Worm (Caenorhabditis elegans) whole organism, mixed stage, embryonic: ENCODE measurements around the gene mam-7.

ENCODE experiments used
- M03D4.4 ChIP-seq: sonication (generic microtip); optimal IDR thresholded peaks from 2 replicates; lab custom pipeline; 2017; ENCODE audit warnings: mild to moderate bottlenecking, missing genetic modification characterization, missing compliant biosample characterization
- elt-1 ChIP-seq: sonication (generic microtip); optimal IDR thresholded peaks from 2 replicates; lab custom pipeline; 2017; ENCODE audit warnings: missing genetic modification characterization, mild to moderate bottlenecking, missing compliant biosample characterization, antibody characterized with exemption, moderate library complexity, borderline replicate concordance; ENCODE audit not compliant: insufficient read depth
- mab-5 ChIP-seq: fragments of 150-350 bp; optimal IDR thresholded peaks from 2 replicates; lab custom pipeline; 2014; ENCODE audit warnings: missing biosample characterization, missing genetic modification characterization
- mep-1 ChIP-seq: fragments of 150-350 bp; optimal IDR thresholded peaks from 2 replicates; lab custom pipeline; 2017; ENCODE audit warnings: missing biosample characterization, missing genetic modification reagents, missing genetic modification characterization, inconsistent platforms
- nhr-28 ChIP-seq: fragments of 150-350 bp; optimal IDR thresholded peaks from 2 replicates; lab custom pipeline; 2014; ENCODE audit warnings: missing biosample characterization, missing genetic modification characterization
- pha-4 ChIP-seq: fragments of 150-350 bp; optimal IDR thresholded peaks from 2 replicates; lab custom pipeline; 2018; ENCODE audit warnings: missing biosample characterization, missing genetic modification reagents, missing genetic modification characterization
- snpc-4 ChIP-seq: fragments of 150-350 bp; optimal IDR thresholded peaks from 2 replicates; lab custom pipeline; 2014; ENCODE audit warnings: missing biosample characterization, missing genetic modification characterization
- unc-39 ChIP-seq: fragments of 150-350 bp; optimal IDR thresholded peaks from 2 replicates; lab custom pipeline; 2014; ENCODE audit warnings: missing biosample characterization, missing genetic modification characterization
- unc-62 ChIP-seq: fragments of 150-350 bp; optimal IDR thresholded peaks from 2 replicates; lab custom pipeline; 2014; ENCODE audit warnings: missing biosample characterization, missing genetic modification reagents, missing genetic modification characterization
- ztf-11 ChIP-seq: fragments of 150-350 bp; optimal IDR thresholded peaks from 2 replicates; lab custom pipeline; 2014; ENCODE audit warnings: missing biosample characterization, missing genetic modification characterization

DNA sequence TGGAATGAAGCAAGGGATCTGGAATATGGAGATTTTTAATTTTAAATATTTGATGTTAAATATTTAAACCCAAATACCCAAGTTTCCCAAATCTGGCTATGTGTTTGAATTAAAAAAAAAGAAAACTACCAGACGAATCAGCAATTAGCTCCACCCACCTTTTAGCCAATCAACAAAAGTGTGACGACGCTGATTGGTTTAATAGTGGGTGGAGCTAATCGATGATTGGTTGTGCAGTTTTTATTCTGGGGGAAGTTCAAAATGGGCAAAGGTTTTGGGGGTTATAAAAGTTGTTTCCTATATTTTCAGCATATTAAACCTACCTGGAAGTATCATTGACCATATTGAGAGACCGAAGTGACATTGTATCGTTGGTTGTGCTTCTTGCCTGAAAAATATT, 18.4 kb upstream of the mam-7 start:
- TF ChIP-seq unc-62 (GFP tag; lab: Kevin White, UChicago): no peak
- no peak for TF ChIP-seq mab-5 (tag; lab: Kevin White, UChicago)
- no peak for TF ChIP-seq snpc-4 (tag; lab: Kevin White, UChicago)
- no peak for TF ChIP-seq pha-4 (tag; lab: Kevin White, UChicago)
- no peak for TF ChIP-seq elt-1 (tag; lab: Kevin White, UChicago)
- TF ChIP-seq M03D4.4 (tag; lab: Kevin White, UChicago): no peak
- TF ChIP-seq mep-1: no peak
- TF ChIP-seq unc-39 (tag; lab: Kevin White, UChicago): no peak
- TF ChIP-seq ztf-11 (tag; lab: Kevin White, UChicago): no peak
- TF ChIP-seq nhr-28: no peak
